Worm (Caenorhabditis elegans) whole organism, mixed stage, embryonic: ENCODE data around the gene C08F1.10.

Experiments
- ces-1 ChIP-seq: fragments of 150-350 bp; optimal IDR thresholded peaks from 2 replicates; lab custom pipeline; 2014; ENCODE audit warnings: missing biosample characterization, missing genetic modification reagents, missing genetic modification characterization
- cnd-1 ChIP-seq: fragments of 200-800 bp; sonication (Bioruptor generic); optimal IDR thresholded peaks from 2 replicates; lab custom pipeline; 2018; ENCODE audit warnings: mild to moderate bottlenecking, missing genetic modification characterization, missing compliant biosample characterization
- elt-3 ChIP-seq: fragments of 150-350 bp; optimal IDR thresholded peaks from 2 replicates; lab custom pipeline; 2014; ENCODE audit warnings: missing biosample characterization, missing genetic modification characterization
- lsy-2 ChIP-seq: fragments of 150-350 bp; optimal IDR thresholded peaks from 2 replicates; lab custom pipeline; 2014; ENCODE audit warnings: missing biosample characterization, missing genetic modification characterization
- pha-4 ChIP-seq: fragments of 150-350 bp; optimal IDR thresholded peaks from 2 replicates; lab custom pipeline; 2018; ENCODE audit warnings: missing biosample characterization, missing genetic modification reagents, missing genetic modification characterization
- unc-39 ChIP-seq: fragments of 150-350 bp; optimal IDR thresholded peaks from 2 replicates; lab custom pipeline; 2014; ENCODE audit warnings: missing biosample characterization, missing genetic modification characterization

DNA sequence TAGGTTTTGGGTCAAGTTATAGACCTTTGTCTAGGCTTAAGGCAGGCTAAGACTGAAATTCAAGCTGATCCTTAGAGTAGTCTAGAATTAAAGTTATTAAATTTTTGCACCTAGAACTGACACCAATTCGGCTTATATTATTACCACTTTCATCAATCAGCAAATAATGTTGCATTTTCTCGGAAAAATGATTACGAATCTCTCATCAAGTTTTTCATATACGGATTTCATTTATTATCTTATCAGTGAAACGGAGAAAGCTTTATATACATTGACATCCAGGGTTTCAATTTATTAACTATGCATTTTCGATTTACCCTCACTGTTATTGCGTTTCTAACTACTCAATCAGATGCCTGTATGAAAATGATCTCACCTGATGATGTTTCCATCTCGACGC lies 44.9 kb downstream of the C08F1.10 start, which contains the start of gene K07G6.1:
- TF ChIP-seq lsy-2 (tag; lab: Kevin White, UChicago) = no peak
- TF ChIP-seq cnd-1 (tag; lab: Kevin White, UChicago) = no peak
- no peak for TF ChIP-seq unc-39 (tag; lab: Kevin White, UChicago)
- TF ChIP-seq elt-3 = no peak
- no peak for TF ChIP-seq ces-1 (GFP tag; lab: Kevin White, UChicago)
- TF ChIP-seq pha-4 (tag; lab: Kevin White, UChicago) = no peak
